Worm (Caenorhabditis elegans): ENCODE data around the gene nep-25.

- TF ChIP-seq ztf-23 (GFP tag; IDR thresholded peaks at IDR 0.05) = no peak
- no peak for TF ChIP-seq T22C8.4 (GFP tag; IDR thresholded peaks at IDR 0.05)
- TF ChIP-seq ref-1 (GFP tag; conservative IDR thresholded peaks at IDR 0.05) = no peak
- TF ChIP-seq cog-1 (tag; optimal IDR thresholded peaks at IDR 0.05) = no peak
- no peak for TF ChIP-seq tab-1 (GFP tag; IDR thresholded peaks at IDR 0.05)
- no peak for TF ChIP-seq med-1 (GFP tag; optimal IDR thresholded peaks at IDR 0.05; ENCODE audit: insufficient read depth)
- no peak for TF ChIP-seq ztf-29 (GFP tag; IDR thresholded peaks at IDR 0.05)
- TF ChIP-seq flt-1 (GFP tag; IDR thresholded peaks at IDR 0.05) = no peak
- TF ChIP-seq klf-2 (GFP tag; conservative IDR thresholded peaks at IDR 0.05) = no peak
Observed at ce11 chrII:5833136-5833535, 8.9 kb upstream of the nep-25 start, which contains the start of gene gtap-1.

Data from whole organism, midembryonic.